Fruit fly (Drosophila melanogaster) whole organism, embryonic: ENCODE measurements around the gene mfr.
A peak's percentile ranks its signal among the peaks of the same experiment; 100 is the strongest.

Experiments used
- Aef1 ChIP-seq: fragments of 200-800 bp; sonication (Bioruptor generic); IDR thresholded peaks from 3 replicates; pipeline ENCODE4 v1.3.6; 2022; ENCODE audit warnings: missing biosample characterization, missing genetic modification characterization
- Atf3 ChIP-seq: fragments of 200-800 bp; sonication (Bioruptor generic); optimal IDR thresholded peaks from 3 replicates; lab custom pipeline; 2016; ENCODE audit warnings: missing biosample characterization, missing genetic modification characterization
- BtbVII ChIP-seq: fragments of 200-800 bp; sonication (Bioruptor generic); optimal IDR thresholded peaks from 3 replicates; lab custom pipeline; 2017; ENCODE audit warnings: missing biosample characterization, mild to moderate bottlenecking, missing genetic modification characterization
- CG10209 ChIP-seq: fragments of 200-800 bp; sonication (Bioruptor generic); optimal IDR thresholded peaks from 3 replicates; lab custom pipeline; 2017; ENCODE audit warnings: missing biosample characterization, mild to moderate bottlenecking, missing genetic modification characterization, missing genetic modification reagents
- CG10267 ChIP-seq: fragments of 200-800 bp; sonication (Bioruptor generic); optimal IDR thresholded peaks from 2 replicates; lab custom pipeline; 2018; ENCODE audit warnings: missing biosample characterization, mild to moderate bottlenecking, missing genetic modification characterization, moderate library complexity
- CG11504 ChIP-seq: fragments of 200-800 bp; sonication (Bioruptor generic); optimal IDR thresholded peaks from 3 replicates; lab custom pipeline; 2019; ENCODE audit warnings: missing biosample characterization, mild to moderate bottlenecking, missing genetic modification characterization, moderate library complexity
- CG1529 ChIP-seq: fragments of 200-800 bp; sonication (Bioruptor generic); optimal IDR thresholded peaks from 3 replicates; lab custom pipeline; 2018; ENCODE audit warnings: missing biosample characterization, missing genetic modification characterization
- CG15696 ChIP-seq: fragments of 200-800 bp; sonication (Bioruptor generic); optimal IDR thresholded peaks from 2 replicates; lab custom pipeline; 2019; ENCODE audit warnings: missing biosample characterization, mild to moderate bottlenecking, missing genetic modification characterization, moderate library complexity
- CG1603 ChIP-seq: fragments of 200-800 bp; sonication (Bioruptor generic); optimal IDR thresholded peaks from 2 replicates; lab custom pipeline; 2019; ENCODE audit warnings: missing biosample characterization, mild to moderate bottlenecking, missing genetic modification characterization, moderate library complexity
- CG18262 ChIP-seq: fragments of 200-800 bp; optimal IDR thresholded peaks from 3 replicates; lab custom pipeline; 2019; ENCODE audit warnings: missing biosample characterization, mild to moderate bottlenecking, missing genetic modification characterization, moderate library complexity
- CG2199 ChIP-seq: fragments of 200-800 bp; sonication (Bioruptor generic); IDR thresholded peaks from 3 replicates; pipeline ENCODE4 v1.3.6; 2022; ENCODE audit warnings: missing biosample characterization, missing genetic modification characterization
- CG2678 ChIP-seq: fragments of 200-800 bp; sonication (Bioruptor generic); optimal IDR thresholded peaks from 3 replicates; lab custom pipeline; 2019; ENCODE audit warnings: missing biosample characterization, mild to moderate bottlenecking, missing genetic modification characterization, moderate library complexity
- CG30403 ChIP-seq: fragments of 200-800 bp; sonication (Bioruptor generic); optimal IDR thresholded peaks from 3 replicates; lab custom pipeline; 2016; ENCODE audit warnings: missing biosample characterization, missing genetic modification characterization
- CG32532 ChIP-seq: fragments of 200-800 bp; sonication (Bioruptor generic); IDR thresholded peaks from 2 replicates; pipeline ENCODE4 v1.3.6; 2022; ENCODE audit warnings: missing biosample characterization, missing genetic modification characterization
- CG32767 ChIP-seq: fragments of 200-800 bp; sonication (Bioruptor generic); IDR thresholded peaks from 2 replicates; pipeline ENCODE4 v1.3.6; 2022; ENCODE audit warnings: missing biosample characterization, missing genetic modification characterization
- CG4404 ChIP-seq: fragments of 200-800 bp; sonication (Bioruptor generic); IDR thresholded peaks from 2 replicates; pipeline ENCODE4 v1.3.6; 2022; ENCODE audit warnings: missing biosample characterization, missing genetic modification characterization
- CG4854 ChIP-seq: fragments of 200-800 bp; sonication (Bioruptor generic); optimal IDR thresholded peaks from 2 replicates; lab custom pipeline; 2016; ENCODE audit warnings: missing biosample characterization, missing genetic modification characterization, inconsistent platforms
- CG7372 ChIP-seq: fragments of 200-800 bp; sonication (Bioruptor generic); IDR thresholded peaks from 2 replicates; pipeline ENCODE4 v1.3.6; 2022; ENCODE audit warnings: missing biosample characterization, missing genetic modification characterization
- CG7987 ChIP-seq: fragments of 200-800 bp; sonication (Bioruptor generic); optimal IDR thresholded peaks from 2 replicates; lab custom pipeline; 2018; ENCODE audit warnings: missing biosample characterization, mild to moderate bottlenecking, missing genetic modification characterization, moderate library complexity
- CG8290 ChIP-seq, 3 experiments: fragments of 200-800 bp; sonication (Bioruptor generic); optimal IDR thresholded peaks; 2 replicates each; lab custom pipeline; 2016 to 2019; ENCODE audit warnings: missing biosample characterization in 3 of 3, missing genetic modification characterization in 3 of 3, mild to moderate bottlenecking in 2 of 3, moderate library complexity in 1 of 3
- D19B ChIP-seq: fragments of 200-800 bp; sonication (Bioruptor generic); optimal IDR thresholded peaks from 2 replicates; lab custom pipeline; 2017; ENCODE audit warnings: missing biosample characterization, mild to moderate bottlenecking, missing genetic modification characterization
- Ets97D ChIP-seq: fragments of 200-800 bp; sonication (Bioruptor generic); optimal IDR thresholded peaks from 3 replicates; lab custom pipeline; 2016; ENCODE audit warnings: missing biosample characterization, missing genetic modification characterization
- HmgZ ChIP-seq: fragments of 200-800 bp; sonication (Bioruptor generic); optimal IDR thresholded peaks from 2 replicates; lab custom pipeline; 2018; ENCODE audit warnings: missing biosample characterization, mild to moderate bottlenecking, missing genetic modification characterization
- Hsf ChIP-seq: fragments of 200-800 bp; sonication (Bioruptor generic); optimal IDR thresholded peaks from 3 replicates; lab custom pipeline; 2016; ENCODE audit warnings: missing biosample characterization, missing genetic modification characterization
- Lhr ChIP-seq: fragments of 200-800 bp; sonication (Bioruptor generic); optimal IDR thresholded peaks from 3 replicates; lab custom pipeline; 2017; ENCODE audit warnings: mild to moderate bottlenecking, missing biosample characterization, missing genetic modification reagents, missing genetic modification characterization
- MESR4 ChIP-seq: fragments of 200-800 bp; sonication (Bioruptor generic); optimal IDR thresholded peaks from 2 replicates; lab custom pipeline; 2018; ENCODE audit warnings: missing biosample characterization, mild to moderate bottlenecking, missing genetic modification characterization, moderate library complexity
- NFAT ChIP-seq: fragments of 200-800 bp; sonication (Bioruptor generic); IDR thresholded peaks from 2 replicates; pipeline ENCODE4 v1.3.6; 2022; ENCODE audit warnings: missing biosample characterization, missing genetic modification characterization
- Nf-YB ChIP-seq: fragments of 200-800 bp; sonication (Bioruptor generic); optimal IDR thresholded peaks from 3 replicates; lab custom pipeline; 2019; ENCODE audit warnings: missing biosample characterization, mild to moderate bottlenecking, missing genetic modification characterization, moderate library complexity
- Rfx ChIP-seq: fragments of 200-800 bp; sonication (Bioruptor generic); IDR thresholded peaks from 2 replicates; pipeline ENCODE4 v1.3.6; 2022; ENCODE audit warnings: missing biosample characterization, missing genetic modification characterization
- Vsx1 ChIP-seq: fragments of 200-800 bp; sonication (Bioruptor generic); optimal IDR thresholded peaks from 2 replicates; lab custom pipeline; 2017; ENCODE audit warnings: missing biosample characterization, mild to moderate bottlenecking, missing genetic modification characterization, missing genetic modification reagents
- bowl ChIP-seq: fragments of 200-800 bp; sonication (Bioruptor generic); IDR thresholded peaks from 2 replicates; pipeline ENCODE4 v1.3.6; 2022; ENCODE audit warnings: missing biosample characterization, missing genetic modification characterization
- crp ChIP-seq, 2 experiments: fragments of 200-800 bp; sonication (Bioruptor generic); optimal IDR thresholded peaks; 2 replicates in 1 of 2; 3 replicates in 1 of 2; lab custom pipeline; 2017; ENCODE audit warnings: missing biosample characterization in 2 of 2, missing genetic modification characterization in 2 of 2, mild to moderate bottlenecking in 1 of 2, moderate library complexity in 1 of 2
- cwo ChIP-seq: fragments of 200-800 bp; sonication (Bioruptor generic); optimal IDR thresholded peaks from 3 replicates; lab custom pipeline; 2017; ENCODE audit warnings: missing biosample characterization, missing genetic modification characterization, mild to moderate bottlenecking, moderate library complexity, missing genetic modification reagents
- dan ChIP-seq: fragments of 200-800 bp; sonication (Bioruptor generic); IDR thresholded peaks from 2 replicates; pipeline ENCODE4 v1.3.6; 2022; ENCODE audit warnings: missing biosample characterization, missing genetic modification characterization
- fd64A ChIP-seq: fragments of 200-800 bp; sonication (Bioruptor generic); optimal IDR thresholded peaks from 3 replicates; lab custom pipeline; 2018; ENCODE audit warnings: missing biosample characterization, mild to moderate bottlenecking, missing genetic modification characterization
- gsb ChIP-seq: fragments of 200-800 bp; sonication (Bioruptor generic); IDR thresholded peaks from 2 replicates; pipeline ENCODE4 v1.3.6; 2022; ENCODE audit warnings: missing biosample characterization, missing genetic modification characterization
- gt ChIP-seq: fragments of 200-800 bp; sonication (Bioruptor generic); IDR thresholded peaks from 2 replicates; pipeline ENCODE4 v1.3.6; 2022; ENCODE audit warnings: missing biosample characterization, missing genetic modification characterization
- jumu ChIP-seq: fragments of 200-800 bp; sonication (Bioruptor generic); optimal IDR thresholded peaks from 3 replicates; lab custom pipeline; 2016; ENCODE audit warnings: missing biosample characterization, missing genetic modification characterization
- knrl ChIP-seq: fragments of 200-800 bp; sonication (Bioruptor generic); IDR thresholded peaks from 3 replicates; pipeline ENCODE4 v1.3.6; 2022; ENCODE audit warnings: missing biosample characterization, missing genetic modification characterization; ENCODE audit not compliant: partially characterized antibody
- nerfin-1 ChIP-seq: fragments of 200-800 bp; sonication (Bioruptor generic); optimal IDR thresholded peaks from 3 replicates; lab custom pipeline; 2019; ENCODE audit warnings: missing biosample characterization, mild to moderate bottlenecking, missing genetic modification characterization, moderate library complexity
- oc ChIP-seq: fragments of 200-800 bp; sonication (Bioruptor generic); optimal IDR thresholded peaks from 2 replicates; lab custom pipeline; 2018; ENCODE audit warnings: missing biosample characterization, mild to moderate bottlenecking, missing genetic modification characterization, moderate library complexity
- otp ChIP-seq: fragments of 200-800 bp; sonication (Bioruptor generic); IDR thresholded peaks from 3 replicates; pipeline ENCODE4, ENCODE4 v1.3.6; 2022; ENCODE audit warnings: missing biosample characterization, missing genetic modification characterization
- ranshi ChIP-seq: fragments of 200-800 bp; sonication (Bioruptor generic); IDR thresholded peaks from 2 replicates; pipeline ENCODE4 v1.3.6; 2022; ENCODE audit warnings: missing biosample characterization, missing genetic modification characterization
- scrt ChIP-seq: fragments of 200-800 bp; sonication (Bioruptor generic); optimal IDR thresholded peaks from 2 replicates; lab custom pipeline; 2018; ENCODE audit warnings: missing biosample characterization, mild to moderate bottlenecking, missing genetic modification characterization, moderate library complexity
- sens ChIP-seq: fragments of 200-800 bp; sonication (Bioruptor generic); peaks from one replicate; lab custom pipeline; 2016; ENCODE audit warnings: missing biosample characterization, missing genetic modification characterization
- shn ChIP-seq: fragments of 200-800 bp; sonication (Bioruptor generic); optimal IDR thresholded peaks from 3 replicates; lab custom pipeline; 2016; ENCODE audit warnings: missing biosample characterization, missing genetic modification characterization
- sob ChIP-seq: fragments of 200-800 bp; sonication (Bioruptor generic); IDR thresholded peaks from 2 replicates; pipeline ENCODE4 v1.3.6; 2022; ENCODE audit warnings: missing biosample characterization, missing genetic modification characterization
- sr ChIP-seq: fragments of 200-800 bp; sonication (Bioruptor generic); IDR thresholded peaks from 3 replicates; pipeline ENCODE4 v1.3.6; 2022; ENCODE audit warnings: missing biosample characterization, missing genetic modification characterization
- ssp ChIP-seq: fragments of 200-800 bp; sonication (Bioruptor generic); IDR thresholded peaks from 2 replicates; pipeline ENCODE4 v1.3.6; 2022; ENCODE audit warnings: missing biosample characterization, missing genetic modification characterization
- toy ChIP-seq: fragments of 200-800 bp; sonication (Bioruptor generic); IDR thresholded peaks from 2 replicates; pipeline ENCODE4 v1.3.6; 2022; ENCODE audit warnings: missing biosample characterization, missing genetic modification characterization
- trem ChIP-seq: fragments of 200-800 bp; optimal IDR thresholded peaks from 3 replicates; lab custom pipeline; 2019; ENCODE audit warnings: missing biosample characterization, mild to moderate bottlenecking, missing genetic modification characterization, moderate library complexity

Gene mfr

DNA sequence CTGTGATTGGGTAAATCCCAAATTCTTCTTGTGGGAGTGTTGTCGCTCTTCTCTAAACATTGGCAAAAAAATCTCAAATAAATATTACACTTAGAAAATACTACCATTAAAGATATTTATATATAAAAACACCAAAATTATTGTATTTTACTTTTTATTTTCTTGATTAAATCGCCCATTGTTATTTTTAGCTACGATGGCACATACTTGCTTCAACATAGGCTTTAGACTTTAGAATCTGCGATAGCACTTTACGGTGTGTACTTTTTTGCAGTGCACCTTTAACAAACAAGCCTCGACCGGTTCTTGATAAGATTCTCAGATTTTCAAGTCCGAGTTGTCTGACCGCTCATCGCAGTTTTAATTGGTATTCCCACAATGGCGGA lies 42.2 kb upstream of the mfr start, which contains the start of gene GNBP3 (continued):
- TF ChIP-seq CG1529 (no peak), knrl (GFP tag; lab: Robert Waterston, UW) (no peak), MESR4 (GFP tag; lab: Kevin White, UChicago) (no peak), CG32532 (peak; percentile 69), gsb (no peak), bowl (GFP tag; lab: Robert Waterston, UW) (no peak), HmgZ (tag; lab: Kevin White, UChicago) (peak; percentile 25), nerfin-1 (no peak), Aef1 (GFP tag; lab: Robert Waterston, UW) (no peak), CG7372 (GFP tag; lab: Robert Waterston, UW) (0 out of 2 replicates have a peak, but pooled peaks have one; percentile 37), otp (GFP tag; lab: Robert Waterston, UW) (no peak), CG11504 (peak; percentile 80), CG8290 (GFP tag; optimal IDR thresholded peaks at IDR 0.05; lab: Kevin White, UChicago) (peak; percentile 63), CG8290 (tag; optimal IDR thresholded peaks at IDR 0.05; lab: Kevin White, UChicago) (no peak), oc (tag; lab: Kevin White, UChicago) (no peak), CG7987 (GFP tag; lab: Kevin White, UChicago) (no peak), CG2199 (GFP tag; lab: Robert Waterston, UW) (no peak), NFAT (GFP tag; lab: Robert Waterston, UW) (0 out of 2 replicates have a peak, but pooled peaks have one; percentile 11), Nf-YB (GFP tag; lab: Kevin White, UChicago) (peak; percentile 51), fd64A (GFP tag; lab: Kevin White, UChicago) (peak; percentile 2), gt (GFP tag; lab: Robert Waterston, UW) (no peak), ranshi (GFP tag; lab: Robert Waterston, UW) (0 out of 2 replicates have a peak, but pooled peaks have one; percentile 32), Vsx1 (GFP tag; lab: Kevin White, UChicago) (peak; percentile 41), CG10267 (tag; lab: Kevin White, UChicago) (peak; percentile 81), ssp (GFP tag; lab: Robert Waterston, UW) (no peak), CG4404 (GFP tag; lab: Robert Waterston, UW) (no peak), sob (GFP tag; lab: Robert Waterston, UW) (no peak), CG30403 (peak; percentile 62), shn (GFP tag; lab: Kevin White, UChicago) (no peak), CG10209 (GFP tag; lab: Kevin White, UChicago) (peak; percentile 44), CG18262 (peak; percentile 66), sens (GFP tag; lab: Kevin White, UChicago) (peak; percentile 52), Hsf (GFP tag; lab: Kevin White, UChicago) (peak; percentile 40), CG2678 (tag; lab: Kevin White, UChicago) (peak; percentile 87), sr (GFP tag; lab: Robert Waterston, UW) (no peak), CG4854 (GFP tag; lab: Kevin White, UChicago) (peak; percentile 67), cwo (peak; percentile 33), Rfx (peak; percentile 83), Lhr (GFP tag; lab: Kevin White, UChicago) (no peak), CG32767 (no peak), trem (tag; lab: Kevin White, UChicago) (peak; percentile 26), scrt (GFP tag; lab: Kevin White, UChicago) (no peak), Ets97D (GFP tag; lab: Kevin White, UChicago) (no peak), dan (GFP tag; lab: Robert Waterston, UW) (no peak), CG1603 (tag; lab: Kevin White, UChicago) (no peak), D19B (peak; percentile 13), Atf3 (GFP tag; lab: Kevin White, UChicago) (no peak), jumu (GFP tag; lab: Kevin White, UChicago) (no peak), BtbVII (GFP tag; lab: Kevin White, UChicago) (peak; percentile 86), toy (GFP tag; lab: Robert Waterston, UW) (no peak), CG15696 (peak; percentile 82), crp (GFP tag; optimal IDR thresholded peaks at IDR 0.05; lab: Kevin White, UChicago) (no peak)
